Fruit fly (Drosophila melanogaster) whole organism, prepupa: Measurements from ENCODE around the gene Sec63.
A peak's percentile ranks its signal among the peaks of the same experiment; 100 is the strongest.

Experiments used
- Blimp-1 ChIP-seq: fragments of 200-800 bp; sonication (Bioruptor generic); optimal IDR thresholded peaks from 3 replicates; lab custom pipeline; 2017; ENCODE audit warnings: missing biosample characterization, missing genetic modification characterization, mild to moderate bottlenecking, moderate library complexity, missing genetic modification reagents
- CG10631 ChIP-seq: fragments of 200-800 bp; sonication (Bioruptor generic); optimal IDR thresholded peaks from 2 replicates; lab custom pipeline; 2016; ENCODE audit warnings: missing biosample characterization, missing genetic modification characterization
- CG11762 ChIP-seq: fragments of 200-800 bp; sonication (Bioruptor generic); optimal IDR thresholded peaks from 3 replicates; lab custom pipeline; 2016; ENCODE audit warnings: missing biosample characterization, missing genetic modification characterization; ENCODE audit not compliant: insufficient read depth
- CG11902 ChIP-seq: fragments of 200-800 bp; sonication (Bioruptor generic); optimal IDR thresholded peaks from 3 replicates; lab custom pipeline; 2016; ENCODE audit warnings: missing biosample characterization, missing genetic modification characterization
- CG15336 ChIP-seq: fragments of 200-800 bp; sonication (Bioruptor generic); IDR thresholded peaks from 2 replicates; pipeline ENCODE4 v1.3.6; 2022; ENCODE audit warnings: missing biosample characterization, missing genetic modification characterization
- CG16779 ChIP-seq: fragments of 200-800 bp; sonication (Bioruptor generic); optimal IDR thresholded peaks from 3 replicates; lab custom pipeline; 2017; ENCODE audit warnings: missing biosample characterization, mild to moderate bottlenecking, missing genetic modification characterization
- CG3032 ChIP-seq: fragments of 200-800 bp; optimal IDR thresholded peaks from 2 replicates; lab custom pipeline; 2019; ENCODE audit warnings: missing biosample characterization, mild to moderate bottlenecking, missing genetic modification characterization, moderate library complexity
- CG31627 ChIP-seq: fragments of 200-800 bp; sonication (Bioruptor generic); optimal IDR thresholded peaks from 3 replicates; lab custom pipeline; 2016; ENCODE audit warnings: missing biosample characterization, missing genetic modification characterization
- CG32006 ChIP-seq: fragments of 200-800 bp; sonication (Bioruptor generic); optimal IDR thresholded peaks from 3 replicates; lab custom pipeline; 2017; ENCODE audit warnings: missing biosample characterization, mild to moderate bottlenecking, missing genetic modification characterization
- CG34406 ChIP-seq: fragments of 200-800 bp; sonication (Bioruptor generic); optimal IDR thresholded peaks from 3 replicates; lab custom pipeline; 2016; ENCODE audit warnings: missing biosample characterization, missing genetic modification characterization
- CG6163 ChIP-seq: fragments of 200-800 bp; sonication (Bioruptor generic); IDR thresholded peaks from 3 replicates; pipeline ENCODE4 v1.3.6; 2022; ENCODE audit warnings: missing biosample characterization, missing genetic modification characterization
- CG6792 ChIP-seq: fragments of 200-800 bp; sonication (Bioruptor generic); optimal IDR thresholded peaks from 3 replicates; lab custom pipeline; 2016; ENCODE audit warnings: missing biosample characterization, missing genetic modification characterization
- CG6808 ChIP-seq: fragments of 200-800 bp; sonication (Bioruptor generic); optimal IDR thresholded peaks from 3 replicates; lab custom pipeline; 2017; ENCODE audit warnings: missing biosample characterization, missing genetic modification characterization, mild to moderate bottlenecking, moderate library complexity, missing genetic modification reagents
- CG6854 ChIP-seq: fragments of 200-800 bp; sonication (Bioruptor generic); optimal IDR thresholded peaks from 2 replicates; lab custom pipeline; 2017; ENCODE audit warnings: missing biosample characterization, mild to moderate bottlenecking, missing genetic modification characterization
- CG7368 ChIP-seq: fragments of 200-800 bp; sonication (Bioruptor generic); optimal IDR thresholded peaks from 3 replicates; lab custom pipeline; 2016; ENCODE audit warnings: missing biosample characterization, missing genetic modification characterization
- CG8119 ChIP-seq: fragments of 200-800 bp; sonication (Bioruptor generic); IDR thresholded peaks from 3 replicates; pipeline ENCODE4 v1.3.6; 2022; ENCODE audit warnings: missing biosample characterization, missing genetic modification characterization
- CG8319 ChIP-seq: fragments of 200-800 bp; sonication (Bioruptor generic); optimal IDR thresholded peaks from 3 replicates; lab custom pipeline; 2016; ENCODE audit warnings: missing biosample characterization, missing genetic modification characterization
- CG8632 ChIP-seq: fragments of 200-800 bp; sonication (Bioruptor generic); optimal IDR thresholded peaks from 3 replicates; lab custom pipeline; 2016; ENCODE audit warnings: missing biosample characterization, missing genetic modification characterization
- CG9139 ChIP-seq: fragments of 200-800 bp; sonication (Bioruptor generic); optimal IDR thresholded peaks from 3 replicates; lab custom pipeline; 2017; ENCODE audit warnings: missing biosample characterization, mild to moderate bottlenecking, missing genetic modification characterization
- Eip75B ChIP-seq: fragments of 200-800 bp; sonication (Bioruptor generic); optimal IDR thresholded peaks from 3 replicates; lab custom pipeline; 2016; ENCODE audit warnings: missing biosample characterization, missing genetic modification characterization
- Eip78C ChIP-seq: fragments of 200-800 bp; sonication (Bioruptor generic); peaks from one replicate; lab custom pipeline; 2016; ENCODE audit warnings: missing biosample characterization, missing genetic modification characterization
- Eip93F ChIP-seq: fragments of 200-800 bp; sonication (Bioruptor generic); optimal IDR thresholded peaks from 2 replicates; lab custom pipeline; 2016; ENCODE audit warnings: missing biosample characterization, mild to moderate bottlenecking, missing genetic modification characterization
- Ets21C ChIP-seq: fragments of 200-800 bp; sonication (Bioruptor generic); optimal IDR thresholded peaks from 3 replicates; lab custom pipeline; 2016; ENCODE audit warnings: missing biosample characterization, missing genetic modification characterization
- Ets96B ChIP-seq: fragments of 200-800 bp; optimal IDR thresholded peaks from 2 replicates; lab custom pipeline; 2019; ENCODE audit warnings: missing biosample characterization, mild to moderate bottlenecking, missing genetic modification characterization, moderate library complexity
- Gug ChIP-seq: fragments of 200-800 bp; sonication (Bioruptor generic); IDR thresholded peaks from 2 replicates; pipeline ENCODE4 v1.3.6; 2022; ENCODE audit warnings: missing biosample characterization, missing genetic modification characterization
- Hr38 ChIP-seq: sonication (Bioruptor generic); optimal IDR thresholded peaks from 2 replicates; lab custom pipeline; 2016; ENCODE audit warnings: missing biosample characterization, missing genetic modification characterization
- Hr4 ChIP-seq: fragments of 200-800 bp; sonication (Bioruptor generic); optimal IDR thresholded peaks from 3 replicates; lab custom pipeline; 2016; ENCODE audit warnings: missing biosample characterization, missing genetic modification characterization
- Lpt ChIP-seq: fragments of 200-800 bp; sonication (Bioruptor generic); optimal IDR thresholded peaks from 3 replicates; lab custom pipeline; 2016; ENCODE audit warnings: missing biosample characterization, missing genetic modification characterization
- Smox ChIP-seq: fragments of 200-800 bp; sonication (Bioruptor generic); optimal IDR thresholded peaks from 3 replicates; lab custom pipeline; 2016; ENCODE audit warnings: missing biosample characterization, missing genetic modification characterization
- Sox102F ChIP-seq: fragments of 200-800 bp; sonication (Bioruptor generic); optimal IDR thresholded peaks from 2 replicates; lab custom pipeline; 2016; ENCODE audit warnings: missing biosample characterization, mild to moderate bottlenecking, missing genetic modification characterization
- Sox14 ChIP-seq: fragments of 200-800 bp; sonication (Bioruptor generic); optimal IDR thresholded peaks from 3 replicates; lab custom pipeline; 2016; ENCODE audit warnings: missing biosample characterization, missing genetic modification characterization
- acj6 ChIP-seq: fragments of 200-800 bp; sonication (Bioruptor generic); optimal IDR thresholded peaks from 3 replicates; lab custom pipeline; 2016; ENCODE audit warnings: missing biosample characterization, missing genetic modification characterization
- cyc ChIP-seq: fragments of 200-800 bp; sonication (Bioruptor generic); optimal IDR thresholded peaks from 3 replicates; lab custom pipeline; 2016; ENCODE audit warnings: missing biosample characterization, missing genetic modification characterization
- dac ChIP-seq: fragments of 200-800 bp; sonication (Bioruptor generic); optimal IDR thresholded peaks from 2 replicates; lab custom pipeline; 2017; ENCODE audit warnings: missing biosample characterization, mild to moderate bottlenecking, missing genetic modification characterization
- eg ChIP-seq: fragments of 200-800 bp; sonication (Bioruptor generic); IDR thresholded peaks from 3 replicates; pipeline ENCODE4 v1.3.6; 2022; ENCODE audit warnings: missing biosample characterization, missing genetic modification characterization
- esn ChIP-seq: fragments of 200-800 bp; sonication (Bioruptor generic); optimal IDR thresholded peaks from 2 replicates; lab custom pipeline; 2016; ENCODE audit warnings: missing biosample characterization, mild to moderate bottlenecking, missing genetic modification characterization, moderate library complexity
- fd59A ChIP-seq: fragments of 200-800 bp; sonication (Bioruptor generic); optimal IDR thresholded peaks from 2 replicates; lab custom pipeline; 2017; ENCODE audit warnings: missing biosample characterization, mild to moderate bottlenecking, missing genetic modification characterization, missing genetic modification reagents
- fkh ChIP-seq: fragments of 200-800 bp; sonication (Bioruptor generic); optimal IDR thresholded peaks from 3 replicates; lab custom pipeline; 2017; ENCODE audit warnings: missing biosample characterization, mild to moderate bottlenecking, missing genetic modification characterization, moderate library complexity
- lz ChIP-seq: fragments of 200-800 bp; sonication (Bioruptor generic); optimal IDR thresholded peaks from 3 replicates; lab custom pipeline; 2016; ENCODE audit warnings: missing biosample characterization, missing genetic modification characterization
- pdm3 ChIP-seq: fragments of 200-800 bp; sonication (Bioruptor generic); optimal IDR thresholded peaks from 3 replicates; lab custom pipeline; 2016; ENCODE audit warnings: missing biosample characterization, missing genetic modification characterization
- salr ChIP-seq, 2 experiments: fragments of 200-800 bp; sonication (Bioruptor generic); optimal IDR thresholded peaks; 3 replicates each; lab custom pipeline; 2016 to 2018; ENCODE audit warnings: missing biosample characterization in 2 of 2, missing genetic modification characterization in 2 of 2, mild to moderate bottlenecking in 1 of 2
- ss ChIP-seq, 2 experiments: fragments of 200-800 bp; sonication (Bioruptor generic); optimal IDR thresholded peaks; 2 replicates in 1 of 2; 3 replicates in 1 of 2; lab custom pipeline; 2017 to 2018; ENCODE audit warnings: mild to moderate bottlenecking in 2 of 2, missing biosample characterization in 2 of 2, missing genetic modification characterization in 2 of 2, moderate library complexity in 1 of 2
- svp ChIP-seq: fragments of 200-800 bp; sonication (Bioruptor generic); peaks from one replicate; lab custom pipeline; 2016; ENCODE audit warnings: missing biosample characterization, missing genetic modification characterization

Gene Sec63

dm6 chr3L:7344965-7345427 is 15.4 kb upstream of the Sec63 start, which contains the start of gene Cln7 (continued):
- TF ChIP-seq fkh (GFP tag; lab: Kevin White, UChicago): peak; percentile 32
- TF ChIP-seq CG34406 (GFP tag; lab: Kevin White, UChicago): peak; percentile 54
- TF ChIP-seq Hr38 (GFP tag; lab: Kevin White, UChicago): no peak
- TF ChIP-seq CG6792: peak; percentile 25
- TF ChIP-seq Eip78C (GFP tag; lab: Kevin White, UChicago): peak; percentile 83
- TF ChIP-seq acj6 (GFP tag; lab: Kevin White, UChicago): no peak
- no peak for TF ChIP-seq svp (GFP tag; lab: Kevin White, UChicago)
- TF ChIP-seq lz (GFP tag; lab: Kevin White, UChicago): no peak
- peak; percentile 65 for TF ChIP-seq Eip75B (GFP tag; lab: Kevin White, UChicago)

- TF ChIP-seq Hr4 (no peak), acj6 (GFP tag; lab: Kevin White, UChicago) (no peak), cyc (no peak), CG6792 (no peak), Sox102F (GFP tag; lab: Kevin White, UChicago) (no peak), dac (GFP tag; lab: Kevin White, UChicago) (no peak), Gug (GFP tag; lab: Robert Waterston, UW) (no peak), CG31627 (GFP tag; lab: Kevin White, UChicago) (no peak), CG6854 (no peak), Lpt (no peak), CG8119 (GFP tag; lab: Robert Waterston, UW) (no peak), CG6808 (no peak), CG6163 (GFP tag; lab: Robert Waterston, UW) (no peak)
These were observed 13.4 kb upstream of the Sec63 start, which contains the start of gene CG14834 for dm6 chr3L:7346951-7347350. Gene CG14834 (minus strand): TSS chr3L:7347123.

- TF ChIP-seq CG11902 (GFP tag; lab: Kevin White, UChicago) (no peak), cyc (peak; percentile 23), CG16779 (tag; lab: Kevin White, UChicago) (no peak), Gug (GFP tag; lab: Robert Waterston, UW) (no peak), CG8119 (GFP tag; lab: Robert Waterston, UW) (peak; percentile 52; the same call in 1 of the 3 replicates), Ets96B (tag; lab: Kevin White, UChicago) (no peak), salr (GFP tag; optimal IDR thresholded peaks at IDR 0.05; lab: Kevin White, UChicago) (no peak), Eip78C (GFP tag; lab: Kevin White, UChicago) (peak; percentile 52), Lpt (no peak), ss (GFP tag; optimal IDR thresholded peaks at IDR 0.05; lab: Kevin White, UChicago) (peak; percentile 67 to 90), CG11762 (GFP tag; lab: Kevin White, UChicago) (no peak), CG7368 (GFP tag; lab: Kevin White, UChicago) (no peak), CG6854 (peak; percentile 65), acj6 (GFP tag; lab: Kevin White, UChicago) (no peak), Eip93F (GFP tag; lab: Kevin White, UChicago) (peak; percentile 63), CG15336 (GFP tag; lab: Robert Waterston, UW) (no peak), svp (GFP tag; lab: Kevin White, UChicago) (no peak), Sox14 (peak; percentile 41), Blimp-1 (GFP tag; lab: Kevin White, UChicago) (no peak), CG6792 (peak; percentile 5), dac (GFP tag; lab: Kevin White, UChicago) (no peak), CG6808 (no peak), fd59A (no peak), CG9139 (GFP tag; lab: Kevin White, UChicago) (peak; percentile 33), eg (GFP tag; lab: Robert Waterston, UW) (no peak; the same call in 2 of the 3 replicates), CG6163 (GFP tag; lab: Robert Waterston, UW) (no peak; the same call in 2 of the 3 replicates), CG34406 (GFP tag; lab: Kevin White, UChicago) (no peak), esn (peak; percentile 66), pdm3 (no peak), lz (GFP tag; lab: Kevin White, UChicago) (peak; percentile 66), CG32006 (peak; percentile 15), CG10631 (peak; percentile 60), CG8632 (GFP tag; lab: Kevin White, UChicago) (no peak), CG31627 (GFP tag; lab: Kevin White, UChicago) (peak; percentile 50), Hr4 (no peak), CG8319 (GFP tag; lab: Kevin White, UChicago) (no peak), fkh (GFP tag; lab: Kevin White, UChicago) (peak; percentile 74), Smox (no peak), Ets21C (GFP tag; lab: Kevin White, UChicago) (no peak), CG3032 (tag; lab: Kevin White, UChicago) (peak; percentile 33)
These were observed 12.3 kb upstream of the Sec63 start, which contains the start of the genes Srp19 and qm for dm6 chr3L:7347984-7348631. Gene Srp19 (minus strand): TSS chr3L:7348034. Gene qm (plus strand): TSS chr3L:7348313.
